Fruit fly (Drosophila melanogaster) whole organism: Measurements from ENCODE around the gene Mkk4.
A peak's percentile ranks its signal among the peaks of the same experiment; 100 is the strongest.

ENCODE experiments used
- CG8478 ChIP-seq: fragments of >200 bp; optimal IDR thresholded peaks from 2 replicates; lab custom pipeline; 2018; ENCODE audit warnings: inconsistent platforms
- Dll ChIP-seq: fragments of >200 bp; optimal IDR thresholded peaks from 2 replicates; lab custom pipeline; 2017
- EcR ChIP-seq, 2 experiments: fragments of >200 bp; optimal IDR thresholded peaks; 2 replicates each; lab custom pipeline; 2017; ENCODE audit warnings: missing biosample characterization in 2 of 2, missing genetic modification characterization in 2 of 2, missing genetic modification reagents in 2 of 2
- pan ChIP-seq: fragments of >200 bp; optimal IDR thresholded peaks from 2 replicates; lab custom pipeline; 2017
- psq ChIP-seq: fragments of >200 bp; optimal IDR thresholded peaks from 2 replicates; lab custom pipeline; 2017
- usp ChIP-seq: fragments of >200 bp; optimal IDR thresholded peaks from 2 replicates; lab custom pipeline; 2017; ENCODE audit warnings: missing biosample characterization, missing genetic modification characterization, mixed read lengths

Mkk4 gene

DNA sequence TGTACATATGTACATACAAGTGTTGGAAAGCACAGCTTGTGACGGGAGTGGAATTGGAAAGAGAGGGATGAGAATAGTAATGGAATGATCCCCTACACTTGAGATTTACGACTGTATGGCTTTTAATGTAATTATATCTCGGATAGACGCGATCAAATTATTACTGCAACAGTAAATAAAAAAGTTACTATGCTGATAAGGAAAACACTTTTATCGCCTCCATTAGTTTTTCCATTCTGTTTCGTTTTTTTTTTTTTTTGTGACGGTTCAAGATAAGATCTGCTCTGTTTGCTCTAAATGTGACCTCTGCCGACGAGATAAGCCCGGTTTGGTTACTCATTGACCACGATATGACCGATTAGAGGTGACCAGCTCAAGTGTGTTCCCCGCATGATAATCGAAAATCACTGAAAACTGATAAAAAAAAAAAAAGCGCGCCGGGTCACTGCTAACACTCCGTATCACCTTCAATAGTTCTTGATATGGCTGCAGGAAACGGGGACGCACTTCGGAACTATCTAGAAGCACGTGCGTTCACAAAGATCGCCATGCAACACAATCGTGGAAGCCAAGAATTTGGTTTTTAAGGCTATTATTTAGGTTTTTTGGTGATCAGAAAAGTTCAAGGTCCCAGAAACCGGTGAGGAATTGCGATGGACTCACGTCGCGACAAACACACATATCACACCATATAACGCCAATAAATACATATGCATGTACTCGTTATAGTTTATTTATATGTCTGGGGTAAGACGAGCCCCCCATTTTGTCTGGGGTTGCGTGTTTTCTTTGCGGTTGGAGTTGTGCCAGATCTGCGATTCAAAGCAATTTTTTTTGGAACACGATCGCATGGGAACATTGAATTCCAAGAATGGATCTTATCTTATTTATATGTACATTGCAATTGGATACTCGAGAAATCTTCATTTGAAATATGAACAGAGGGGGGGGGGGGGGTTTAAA is 20.2 kb upstream of the Mkk4 start, which contains the start of gene p:
Gene p (minus strand): TSS at position 156 of the 963 bp plus-strand sequence.
- TF ChIP-seq Dll (lab: Kevin White, UChicago) (no peak), CG8478 (no peak), EcR (GFP tag; optimal IDR thresholded peaks at IDR 0.05; lab: Kevin White, UChicago) (no peak), pan (lab: Kevin White, UChicago) (no peak), usp (GFP tag; lab: Kevin White, UChicago) (no peak), psq (lab: Kevin White, UChicago) (no peak)

DNA sequence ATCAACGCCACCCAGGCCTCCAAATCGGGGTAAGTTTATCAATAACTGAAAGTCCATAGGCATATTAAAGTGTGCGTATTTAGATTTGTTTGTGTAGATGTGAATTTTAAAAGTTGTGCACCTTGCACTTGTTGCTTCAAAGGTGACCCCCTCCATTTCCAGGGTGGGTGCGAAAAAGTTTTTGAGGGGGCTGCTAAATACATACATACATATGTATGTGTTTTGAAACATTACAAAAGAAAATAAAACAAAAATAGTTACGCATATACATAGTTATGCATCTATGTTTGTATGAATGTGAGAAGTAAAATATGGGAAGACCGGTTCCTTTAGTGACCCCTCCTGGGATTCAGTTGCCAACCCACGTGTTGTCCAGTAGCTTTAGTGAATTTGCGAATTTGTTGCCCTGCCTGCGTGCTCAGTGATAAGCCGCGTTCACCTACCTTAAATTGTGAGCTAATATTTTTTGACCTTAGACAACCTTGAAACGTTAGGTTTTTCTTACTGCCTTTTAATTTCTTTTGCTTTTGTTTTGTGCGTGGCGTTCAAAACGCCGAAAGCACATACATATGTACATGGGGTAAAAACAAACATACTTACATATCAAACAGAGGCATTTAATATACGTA is 19.4 kb upstream of the Mkk4 start:
- TF ChIP-seq pan (lab: Kevin White, UChicago) (peak; percentile 58), CG8478 (no peak)

- TF ChIP-seq CG8478 (peak; percentile 38), EcR (GFP tag; optimal IDR thresholded peaks at IDR 0.05; lab: Kevin White, UChicago) (no peak), psq (lab: Kevin White, UChicago) (no peak)
Measured at dm6 chr3R:8669029-8669707, 18.6 kb upstream of the Mkk4 start.

- TF ChIP-seq Dll (lab: Kevin White, UChicago) (no peak), pan (lab: Kevin White, UChicago) (no peak), CG8478 (no peak), EcR (GFP tag; optimal IDR thresholded peaks at IDR 0.05; lab: Kevin White, UChicago) (no peak), psq (lab: Kevin White, UChicago) (no peak), usp (GFP tag; lab: Kevin White, UChicago) (no peak)
Measured at dm6 chr3R:8668024-8668856, 17.6 kb upstream of the Mkk4 start.

dm6 chr3R:8667568-8667967 is 17.0 kb upstream of the Mkk4 start, which contains the start of gene CG8036:
CG8036 (plus strand) TSS chr3R:8667868.
- TF ChIP-seq Dll (lab: Kevin White, UChicago) (no peak), EcR (GFP tag; optimal IDR thresholded peaks at IDR 0.05; lab: Kevin White, UChicago) (no peak), psq (lab: Kevin White, UChicago) (no peak), pan (lab: Kevin White, UChicago) (no peak), CG8478 (no peak), usp (GFP tag; lab: Kevin White, UChicago) (no peak)

dm6 chr3R:8664699-8665340 is 14.2 kb upstream of the Mkk4 start:
- TF ChIP-seq pan (lab: Kevin White, UChicago) (peak; percentile 26), Dll (lab: Kevin White, UChicago) (no peak)

DNA sequence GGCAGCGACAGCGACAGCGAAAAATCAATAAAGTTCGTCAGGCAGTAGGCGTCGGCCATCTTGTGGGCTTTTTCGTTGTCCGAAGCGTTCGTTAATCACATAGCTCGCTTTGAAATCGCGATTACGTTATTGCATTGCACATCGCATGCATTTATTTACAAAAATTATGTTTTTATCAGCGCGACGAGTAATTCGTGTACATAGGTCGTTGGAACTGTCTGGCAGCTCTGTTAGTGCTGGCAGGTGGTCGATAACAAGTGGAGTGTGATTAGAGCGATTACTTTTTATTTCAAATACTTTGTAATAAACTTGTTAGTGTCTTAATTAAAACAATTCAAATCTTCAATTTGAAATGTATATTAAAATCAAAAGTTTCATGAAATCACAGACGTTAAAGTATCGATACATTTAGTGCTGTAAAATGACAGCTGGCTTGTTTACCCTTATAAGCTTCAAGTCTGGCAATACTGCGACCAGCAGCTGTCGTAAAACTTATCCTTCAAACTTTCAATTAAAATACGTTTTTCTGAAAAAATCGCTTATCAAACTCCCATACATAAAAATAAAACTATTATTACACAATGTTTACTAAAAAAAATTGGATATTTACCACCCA is 13.2 kb upstream of the Mkk4 start, which contains the start of gene CG8032:
Gene CG8032 (plus strand): TSS at position 448 of the 616 bp plus-strand sequence.
- TF ChIP-seq usp (GFP tag; lab: Kevin White, UChicago) = no peak
- TF ChIP-seq Dll (lab: Kevin White, UChicago) = no peak
- no peak for TF ChIP-seq CG8478
- TF ChIP-seq pan (lab: Kevin White, UChicago) = no peak
- TF ChIP-seq psq (lab: Kevin White, UChicago) = no peak
- TF ChIP-seq EcR (GFP tag; optimal IDR thresholded peaks at IDR 0.05; lab: Kevin White, UChicago) = no peak

DNA sequence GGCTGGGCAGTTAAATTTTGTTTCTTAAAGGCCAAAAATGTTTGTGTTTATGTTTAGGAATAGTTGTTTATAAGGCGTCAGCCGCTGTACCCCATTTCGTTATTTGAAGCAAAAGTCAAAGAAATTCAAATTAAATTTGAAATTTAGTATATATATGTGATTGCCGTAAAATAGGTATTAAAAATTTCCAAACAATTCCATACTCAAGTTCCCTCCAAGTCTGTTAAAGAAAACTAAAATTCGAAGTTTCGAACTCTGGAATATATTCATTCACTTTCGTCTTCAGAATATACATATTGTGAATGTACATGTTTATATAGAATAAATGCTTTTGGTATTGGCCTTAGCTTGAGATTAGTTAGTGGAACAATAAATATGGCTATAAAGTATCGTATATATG is 10.1 kb upstream of the Mkk4 start, which contains the start of gene bel:
Gene bel (minus strand): TSS at position 101 of the 400 bp plus-strand sequence.
- no peak for TF ChIP-seq CG8478
- no peak for TF ChIP-seq EcR (GFP tag; optimal IDR thresholded peaks at IDR 0.05; lab: Kevin White, UChicago)
- TF ChIP-seq pan (lab: Kevin White, UChicago) = no peak

DNA sequence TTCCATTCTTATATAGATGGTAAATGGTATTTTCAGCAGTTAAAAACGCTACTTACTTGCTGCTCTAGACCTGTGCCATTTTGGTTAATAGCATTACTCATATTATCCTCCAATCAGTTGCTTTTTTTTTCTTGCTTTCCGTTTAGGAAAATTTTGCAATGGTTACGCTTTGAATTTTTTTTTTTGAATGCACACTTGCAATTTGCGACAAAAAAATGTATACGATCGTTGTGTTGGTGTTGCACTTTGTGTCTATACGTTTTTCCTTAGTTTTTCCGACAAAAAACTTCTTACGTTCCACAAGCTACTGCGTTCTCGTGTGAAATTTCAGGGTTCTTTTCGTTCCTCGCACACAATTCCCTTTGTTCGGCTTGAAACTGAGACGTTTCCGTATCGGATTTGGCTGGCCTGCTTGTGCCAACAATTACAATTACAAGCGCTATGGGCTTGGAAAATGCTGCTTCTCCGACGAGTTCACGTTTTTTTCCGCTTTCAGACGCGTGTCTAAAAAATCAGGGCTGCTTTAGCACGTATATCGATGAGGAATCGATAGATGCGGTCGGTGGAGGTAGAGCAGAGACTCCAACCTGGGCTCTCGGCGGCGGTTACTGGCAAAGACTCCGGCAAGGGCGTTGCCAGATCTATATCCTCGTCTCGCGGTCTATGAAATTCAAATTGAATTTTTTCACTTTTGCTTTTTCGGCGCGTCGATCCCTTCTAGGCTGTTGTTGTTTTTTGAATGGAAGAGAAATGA is 9.5 kb upstream of the Mkk4 start:
- peak; percentile 51 for TF ChIP-seq pan (lab: Kevin White, UChicago)
- TF ChIP-seq psq (lab: Kevin White, UChicago) = no peak
